Worm (Caenorhabditis elegans): ENCODE data around the gene T22B2.2.

DNA sequence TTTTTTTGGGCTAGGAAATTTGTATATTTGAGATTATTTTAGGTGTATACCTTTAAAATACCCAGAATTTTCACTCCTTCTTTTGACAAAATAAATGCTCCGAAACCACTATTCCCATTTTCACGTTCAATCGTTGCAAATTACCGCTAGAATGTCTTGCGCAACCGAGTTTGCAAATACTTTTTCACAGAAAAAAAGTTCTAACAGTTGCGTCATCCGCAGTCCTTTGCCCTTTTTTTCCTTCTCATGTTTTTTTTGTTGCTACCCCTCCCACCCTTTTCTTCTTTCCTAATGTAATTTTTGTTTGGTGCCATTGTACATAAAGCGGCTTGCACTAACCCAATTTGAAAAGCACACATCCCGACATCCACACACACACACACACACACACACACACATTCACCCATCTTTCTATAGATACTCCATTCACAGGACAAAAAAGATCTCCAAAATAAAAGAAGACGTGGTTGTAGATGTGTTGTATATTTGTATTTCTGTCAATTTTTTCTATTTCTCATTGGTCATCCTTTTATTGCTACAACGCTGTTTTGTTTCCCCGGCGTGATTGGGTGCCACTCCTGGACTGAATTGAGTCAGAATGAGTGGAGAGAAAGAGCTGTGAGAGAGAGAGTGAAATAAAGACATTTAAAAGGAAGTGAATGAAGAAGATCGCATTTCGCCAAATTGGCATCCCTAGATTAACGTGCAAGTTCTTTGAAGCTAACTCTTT lies 37.4 kb downstream of the T22B2.2 start:
- TF ChIP-seq Y105C5A.15 (GFP tag; IDR thresholded peaks at IDR 0.05) = no peak
- no peak for TF ChIP-seq ztf-11 (tag; optimal IDR thresholded peaks at IDR 0.05)
- no peak for TF ChIP-seq lin-1 (GFP tag; IDR thresholded peaks at IDR 0.05)
- TF ChIP-seq lin-39 (tag; optimal IDR thresholded peaks at IDR 0.05) = no peak
- no peak for TF ChIP-seq unc-62 (GFP tag; optimal IDR thresholded peaks at IDR 0.05 in 1 of 2)
- no peak for TF ChIP-seq unc-62 (tag; optimal IDR thresholded peaks at IDR 0.05)
- TF ChIP-seq pqm-1 (tag; optimal IDR thresholded peaks at IDR 0.05) = no peak
- TF ChIP-seq lin-13 (GFP tag; optimal IDR thresholded peaks at IDR 0.05) = no peak
- no peak for TF ChIP-seq unc-39 (tag; optimal IDR thresholded peaks at IDR 0.05)
- no peak for TF ChIP-seq lsy-2 (tag; optimal IDR thresholded peaks at IDR 0.05)
- TF ChIP-seq snpc-4 (tag; optimal IDR thresholded peaks at IDR 0.05) = no peak

Measured in whole organism, L4 larva.